Fruit fly (Drosophila melanogaster) whole organism, prepupa: ENCODE results near the gene CG7332.

Experiments
- CG16779 ChIP-seq: fragments of 200-800 bp; sonication (Bioruptor generic); optimal IDR thresholded peaks from 3 replicates; lab custom pipeline; 2017; ENCODE audit warnings: missing biosample characterization, mild to moderate bottlenecking, missing genetic modification characterization
- CG31627 ChIP-seq: fragments of 200-800 bp; sonication (Bioruptor generic); optimal IDR thresholded peaks from 3 replicates; lab custom pipeline; 2016; ENCODE audit warnings: missing biosample characterization, missing genetic modification characterization
- CG9139 ChIP-seq: fragments of 200-800 bp; sonication (Bioruptor generic); optimal IDR thresholded peaks from 3 replicates; lab custom pipeline; 2017; ENCODE audit warnings: missing biosample characterization, mild to moderate bottlenecking, missing genetic modification characterization
- Eip93F ChIP-seq: fragments of 200-800 bp; sonication (Bioruptor generic); optimal IDR thresholded peaks from 2 replicates; lab custom pipeline; 2016; ENCODE audit warnings: missing biosample characterization, mild to moderate bottlenecking, missing genetic modification characterization
- Hr4 ChIP-seq: fragments of 200-800 bp; sonication (Bioruptor generic); optimal IDR thresholded peaks from 3 replicates; lab custom pipeline; 2016; ENCODE audit warnings: missing biosample characterization, missing genetic modification characterization
- acj6 ChIP-seq: fragments of 200-800 bp; sonication (Bioruptor generic); optimal IDR thresholded peaks from 3 replicates; lab custom pipeline; 2016; ENCODE audit warnings: missing biosample characterization, missing genetic modification characterization
- dsx ChIP-seq: fragments of 200-800 bp; optimal IDR thresholded peaks from 3 replicates; lab custom pipeline; 2019; ENCODE audit warnings: missing biosample characterization, mild to moderate bottlenecking, missing genetic modification characterization, moderate library complexity; ENCODE audit not compliant: poor library complexity, severe bottlenecking
- fd59A ChIP-seq: fragments of 200-800 bp; sonication (Bioruptor generic); optimal IDR thresholded peaks from 2 replicates; lab custom pipeline; 2017; ENCODE audit warnings: missing biosample characterization, mild to moderate bottlenecking, missing genetic modification characterization, missing genetic modification reagents
- fd85E ChIP-seq: fragments of 200-800 bp; sonication (Bioruptor generic); optimal IDR thresholded peaks from 3 replicates; lab custom pipeline; 2016; ENCODE audit warnings: missing biosample characterization, missing genetic modification characterization
- vri ChIP-seq: fragments of 200-800 bp; sonication (Bioruptor generic); optimal IDR thresholded peaks from 3 replicates; lab custom pipeline; 2016; ENCODE audit warnings: missing biosample characterization, mild to moderate bottlenecking, missing genetic modification characterization

dm6 chrX:18926372-18927200 lies 42.3 kb downstream of the CG7332 start:
- no peak for TF ChIP-seq acj6
- TF ChIP-seq Hr4 (GFP tag; lab: Kevin White, UChicago), result no peak
- TF ChIP-seq CG9139 (GFP tag; lab: Kevin White, UChicago), result no peak
- no peak for TF ChIP-seq fd59A (GFP tag; lab: Kevin White, UChicago)
- no peak for TF ChIP-seq vri (GFP tag; lab: Kevin White, UChicago)
- no peak for TF ChIP-seq Eip93F (GFP tag; lab: Kevin White, UChicago)
- TF ChIP-seq CG31627, result no peak
- no peak for TF ChIP-seq CG16779 (tag; lab: Kevin White, UChicago)
- no peak for TF ChIP-seq dsx (GFP tag; lab: Kevin White, UChicago)
- no peak for TF ChIP-seq fd85E
